Fruit fly (Drosophila melanogaster) whole organism: ENCODE data around the gene ato.

ENCODE experiments used
- Dll ChIP-seq: fragments of >200 bp; optimal IDR thresholded peaks from 2 replicates; lab custom pipeline; 2017
- EcR ChIP-seq, 2 experiments: fragments of >200 bp; optimal IDR thresholded peaks; 2 replicates each; lab custom pipeline; 2017; ENCODE audit warnings: missing biosample characterization in 2 of 2, missing genetic modification characterization in 2 of 2, missing genetic modification reagents in 2 of 2
- pan ChIP-seq: fragments of >200 bp; optimal IDR thresholded peaks from 2 replicates; lab custom pipeline; 2017
- psq ChIP-seq: fragments of >200 bp; optimal IDR thresholded peaks from 2 replicates; lab custom pipeline; 2017

dm6 chr3R:8282727-8283126 lies 4.9 kb downstream of the ato start:
- TF ChIP-seq pan (lab: Kevin White, UChicago) (no peak), Dll (lab: Kevin White, UChicago) (no peak), EcR (GFP tag; optimal IDR thresholded peaks at IDR 0.05; lab: Kevin White, UChicago) (no peak), psq (no peak)
